Fruit fly (Drosophila melanogaster): ENCODE results near the gene AdamTS-B.

The AdamTS-B gene

DNA sequence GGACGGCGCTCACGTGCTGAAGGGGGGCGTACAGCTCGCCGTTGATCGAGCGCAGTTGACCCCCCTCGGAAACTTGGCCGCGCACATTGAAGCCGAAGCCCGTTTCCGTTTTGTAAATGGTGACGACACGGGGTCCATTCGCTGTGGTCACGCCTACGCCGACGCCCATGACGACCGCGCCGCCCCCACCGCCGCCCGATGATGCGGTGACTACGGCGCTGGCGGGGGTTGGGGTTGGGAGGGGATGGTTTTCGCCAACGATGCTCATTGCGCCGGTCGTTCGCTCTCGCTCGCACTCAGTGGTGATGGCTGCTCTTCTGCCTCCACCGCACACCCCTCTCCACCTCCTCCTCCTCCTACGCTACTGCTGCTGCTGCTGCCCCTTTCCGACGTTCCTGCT lies 38.8 kb downstream of the AdamTS-B start (continued):
- TF ChIP-seq Dll (GFP tag; IDR thresholded peaks at IDR 0.05; ENCODE audit: partially characterized antibody), result no peak
- TF ChIP-seq Hr78 (GFP tag; optimal IDR thresholded peaks at IDR 0.05), result no peak
- TF ChIP-seq Ptx1 (GFP tag; IDR thresholded peaks at IDR 0.05), result 0 out of 2 replicates have a peak, but pooled peaks have one; percentile 24
- no peak for TF ChIP-seq CG11398 (GFP tag; optimal IDR thresholded peaks at IDR 0.05)
- TF ChIP-seq HmgZ (tag; optimal IDR thresholded peaks at IDR 0.05), result no peak
- no peak for TF ChIP-seq prd (optimal IDR thresholded peaks at IDR 0.05)
- TF ChIP-seq prd (GFP tag; IDR thresholded peaks at IDR 0.05), result peak; percentile 37; the same call in 1 of the 3 replicates
- peak in 1 of 2 experiments; percentile 2 for TF ChIP-seq Hr51 (GFP tag; optimal IDR thresholded peaks at IDR 0.05)
- no peak for TF ChIP-seq CG4282 (GFP tag; optimal IDR thresholded peaks at IDR 0.05)
- TF ChIP-seq sisA (GFP tag; IDR thresholded peaks at IDR 0.05), result peak; percentile 32; the same call in 1 of the 2 replicates
- peak; percentile 12 for TF ChIP-seq Ets65A (GFP tag)
- no peak for TF ChIP-seq Kr (GFP tag; optimal IDR thresholded peaks at IDR 0.05)
- TF ChIP-seq nau (GFP tag; optimal IDR thresholded peaks at IDR 0.05), result no peak
- TF ChIP-seq twi (tag; optimal IDR thresholded peaks at IDR 0.05), result no peak
- peak; percentile 61 for TF ChIP-seq slbo (GFP tag; IDR thresholded peaks at IDR 0.05)
- 0 out of 2 replicates have a peak, but pooled peaks have one; percentile 4 for TF ChIP-seq CG5953 (GFP tag; IDR thresholded peaks at IDR 0.05)
- 0 out of 2 replicates have a peak, but pooled peaks have one; percentile 11 for TF ChIP-seq CG10366 (GFP tag; IDR thresholded peaks at IDR 0.05)
- no peak for TF ChIP-seq CG9609 (GFP tag; optimal IDR thresholded peaks at IDR 0.05)
- TF ChIP-seq CG9932 (GFP tag; IDR thresholded peaks at IDR 0.05), result peak; percentile 57
- TF ChIP-seq CG13624 (GFP tag; optimal IDR thresholded peaks at IDR 0.05), result no peak
- TF ChIP-seq CG8290 (GFP tag; optimal IDR thresholded peaks at IDR 0.05), result no peak
- TF ChIP-seq CG8290 (tag; optimal IDR thresholded peaks at IDR 0.05), result peak in 1 of 2 experiments; percentile 61
- TF ChIP-seq CG2129 (GFP tag; IDR thresholded peaks at IDR 0.05; ENCODE audit: partially characterized antibody), result no peak
- no peak for TF ChIP-seq CG5245 (GFP tag; optimal IDR thresholded peaks at IDR 0.05)
- TF ChIP-seq CG4404 (GFP tag; IDR thresholded peaks at IDR 0.05), result 0 out of 2 replicates have a peak, but pooled peaks have one; percentile 11
- TF ChIP-seq CG14014 (GFP tag; IDR thresholded peaks at IDR 0.05), result 0 out of 2 replicates have a peak, but pooled peaks have one; percentile 8
- TF ChIP-seq D19B (GFP tag; optimal IDR thresholded peaks at IDR 0.05), result no peak
- TF ChIP-seq ERR (GFP tag; optimal IDR thresholded peaks at IDR 0.05), result no peak
- TF ChIP-seq CG10565 (GFP tag; optimal IDR thresholded peaks at IDR 0.05), result no peak
- peak; percentile 47 for TF ChIP-seq CG6689 (GFP tag; IDR thresholded peaks at IDR 0.05)
- TF ChIP-seq dysf (GFP tag; IDR thresholded peaks at IDR 0.05), result peak; percentile 49; the same call in 1 of the 3 replicates
- TF ChIP-seq ATbp (GFP tag; optimal IDR thresholded peaks at IDR 0.05), result no peak
- peak; percentile 50; the same call in 2 of the 3 replicates for TF ChIP-seq zfh1 (GFP tag; IDR thresholded peaks at IDR 0.05)
- TF ChIP-seq pfk (GFP tag; optimal IDR thresholded peaks at IDR 0.05), result peak; percentile 33
- TF ChIP-seq ewg (GFP tag; optimal IDR thresholded peaks at IDR 0.05), result peak; percentile 34
- peak; percentile 6 for TF ChIP-seq Oli (tag; optimal IDR thresholded peaks at IDR 0.05)
- 0 out of 3 replicates have a peak, but pooled peaks have one; percentile 16 for TF ChIP-seq CG14050 (GFP tag; IDR thresholded peaks at IDR 0.05)
- peak; percentile 22 for TF ChIP-seq CG4424 (GFP tag; optimal IDR thresholded peaks at IDR 0.05)
- TF ChIP-seq Deaf1 (tag; optimal IDR thresholded peaks at IDR 0.05), result peak; percentile 20
- no peak for TF ChIP-seq zfh2 (GFP tag; optimal IDR thresholded peaks at IDR 0.05)
- TF ChIP-seq MBD-R2 (GFP tag; IDR thresholded peaks at IDR 0.05), result 0 out of 2 replicates have a peak, but pooled peaks have one; percentile 35
- TF ChIP-seq Sry-δ (GFP tag; optimal IDR thresholded peaks at IDR 0.05), result no peak
- no peak for TF ChIP-seq CG11093 (GFP tag; IDR thresholded peaks at IDR 0.05)
- TF ChIP-seq CG7839 (tag; optimal IDR thresholded peaks at IDR 0.05), result peak; percentile 29
- TF ChIP-seq Ada2b (GFP tag; IDR thresholded peaks at IDR 0.05), result 0 out of 2 replicates have a peak, but pooled peaks have one; percentile 11
- TF ChIP-seq so (GFP tag; IDR thresholded peaks at IDR 0.05), result 0 out of 3 replicates have a peak, but pooled peaks have one; percentile 50
- no peak for TF ChIP-seq org-1 (GFP tag; optimal IDR thresholded peaks at IDR 0.05)
- peak; percentile 12; the same call in 1 of the 2 replicates for TF ChIP-seq CG9215 (GFP tag; IDR thresholded peaks at IDR 0.05)
- peak; percentile 30; the same call in 1 of the 2 replicates for TF ChIP-seq lmd (GFP tag; IDR thresholded peaks at IDR 0.05)
- TF ChIP-seq CG3847 (GFP tag; IDR thresholded peaks at IDR 0.05), result peak; percentile 22; the same call in 1 of the 2 replicates
- TF ChIP-seq CG4854 (GFP tag; optimal IDR thresholded peaks at IDR 0.05), result no peak
